Worm (Caenorhabditis elegans) whole organism, dauer: ENCODE data around the gene F21C10.4.

Source experiments
- unc-62 ChIP-seq: sonication (generic microtip); optimal IDR thresholded peaks from 2 replicates; lab custom pipeline; 2017; ENCODE audit warnings: missing biosample characterization, missing genetic modification reagents, missing genetic modification characterization

The F21C10.4 gene

ce11 chrV:9098280-9098973 lies 28.0 kb upstream of the F21C10.4 start, which contains the start of gene F21C10.9:
TSS of gene F21C10.9 (minus strand) at chrV:9098696.
- TF ChIP-seq unc-62, result no peak

ce11 chrV:9101062-9101461 lies 25.4 kb upstream of the F21C10.4 start, which contains the start of gene frpr-6:
TSS of gene frpr-6 (minus strand) at chrV:9101162.
- TF ChIP-seq unc-62, result no peak

DNA sequence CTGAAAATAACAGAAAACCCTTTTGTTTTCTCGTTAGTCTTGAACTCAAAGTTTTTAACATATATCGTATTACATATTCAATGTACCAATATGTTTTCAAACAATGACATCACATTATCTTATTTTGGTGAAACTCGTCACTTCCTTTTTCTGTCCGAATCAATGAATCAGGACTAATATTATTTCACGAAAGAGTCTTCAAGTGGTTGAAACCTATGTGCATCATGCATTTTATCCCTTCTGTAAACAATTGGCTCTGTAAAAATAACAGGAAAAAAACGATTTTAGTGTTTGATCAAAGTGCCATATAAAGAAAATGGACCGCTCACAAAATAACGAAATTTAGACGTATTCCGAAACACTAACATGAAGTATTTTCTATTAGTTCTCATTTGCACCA lies 18.2 kb upstream of the F21C10.4 start, which contains the start of gene F21C10.18:
F21C10.18 (plus strand) TSS at position 301 of the 400 bp plus-strand sequence.
- TF ChIP-seq unc-62, result no peak

ce11 chrV:9109281-9109680 lies 17.1 kb upstream of the F21C10.4 start, which contains the start of gene pqn-31:
TSS of gene pqn-31 (plus strand) at chrV:9109581.
- no peak for TF ChIP-seq unc-62

ce11 chrV:9111957-9112356 lies 14.5 kb upstream of the F21C10.4 start:
- TF ChIP-seq unc-62, result no peak

- TF ChIP-seq unc-62, result no peak
Measured at ce11 chrV:9112467-9112866, 13.9 kb upstream of the F21C10.4 start, which contains the start of gene F21C10.7. TSS of gene F21C10.7 (plus strand) at chrV:9112767.

ce11 chrV:9122004-9122403 lies 4.4 kb upstream of the F21C10.4 start, which contains the start of gene F21C10.13:
TSS of gene F21C10.13 (plus strand) at chrV:9122304.
- TF ChIP-seq unc-62, result no peak

ce11 chrV:9123186-9123585 lies 3.2 kb upstream of the F21C10.4 start, which contains the start of gene F21C10.11:
TSS of gene F21C10.11 (plus strand) at chrV:9123486.
- TF ChIP-seq unc-62, result no peak

- TF ChIP-seq unc-62, result no peak
Measured at ce11 chrV:9124180-9124579, 2.2 kb upstream of the F21C10.4 start, which contains the start of gene F21C10.6. TSS of gene F21C10.6 (plus strand) at chrV:9124480.

ce11 chrV:9125345-9125744 lies 1.1 kb upstream of the F21C10.4 start, which contains the start of gene F21C10.5:
TSS of gene F21C10.5 (plus strand) at chrV:9125645.
- no peak for TF ChIP-seq unc-62

DNA sequence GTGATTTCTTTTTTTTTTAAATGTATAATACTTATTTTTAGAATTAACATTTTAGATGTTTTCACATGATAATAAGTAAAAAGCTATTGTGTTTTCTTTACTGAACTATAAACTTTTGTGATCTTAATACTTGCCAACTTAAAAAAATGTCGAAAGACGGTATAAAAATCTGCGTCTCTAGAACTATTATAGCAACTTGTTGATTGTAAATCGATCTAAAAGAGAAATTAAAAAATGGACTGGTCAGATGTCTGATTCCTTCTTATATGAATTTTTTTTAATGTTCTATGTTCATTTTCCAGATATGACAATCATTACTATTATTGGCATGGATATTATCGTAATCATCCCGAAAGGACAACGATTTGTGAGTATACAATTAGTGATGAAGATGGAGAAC lies 1.4 kb downstream of the F21C10.4 start, which contains the start of gene F21C10.3:
F21C10.3 (plus strand) TSS at position 301 of the 400 bp plus-strand sequence.
- TF ChIP-seq unc-62, result no peak

ce11 chrV:9128562-9128961 lies 2.1 kb downstream of the F21C10.4 start:
- no peak for TF ChIP-seq unc-62

DNA sequence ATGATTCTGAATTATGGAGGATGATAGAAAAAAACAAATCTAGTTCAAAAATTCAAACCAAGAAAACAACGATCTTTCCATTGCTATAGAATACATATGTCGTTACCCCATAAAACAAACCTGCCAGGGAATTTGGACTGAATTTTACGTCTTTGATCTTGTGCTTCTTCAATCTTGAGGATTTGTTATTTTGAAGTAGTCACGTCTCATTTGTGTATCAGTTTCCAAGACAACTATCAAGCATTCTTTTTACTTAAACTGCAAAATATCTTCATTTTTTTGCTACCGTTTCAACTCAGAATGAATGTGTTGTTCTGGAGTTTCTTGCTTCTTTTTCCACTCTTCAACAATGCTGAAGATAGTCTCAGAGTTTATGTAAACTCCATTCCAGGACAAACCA lies 4.3 kb downstream of the F21C10.4 start, which contains the start of gene F21C10.19:
F21C10.19 (plus strand) TSS at position 301 of the 400 bp plus-strand sequence.
- no peak for TF ChIP-seq unc-62

DNA sequence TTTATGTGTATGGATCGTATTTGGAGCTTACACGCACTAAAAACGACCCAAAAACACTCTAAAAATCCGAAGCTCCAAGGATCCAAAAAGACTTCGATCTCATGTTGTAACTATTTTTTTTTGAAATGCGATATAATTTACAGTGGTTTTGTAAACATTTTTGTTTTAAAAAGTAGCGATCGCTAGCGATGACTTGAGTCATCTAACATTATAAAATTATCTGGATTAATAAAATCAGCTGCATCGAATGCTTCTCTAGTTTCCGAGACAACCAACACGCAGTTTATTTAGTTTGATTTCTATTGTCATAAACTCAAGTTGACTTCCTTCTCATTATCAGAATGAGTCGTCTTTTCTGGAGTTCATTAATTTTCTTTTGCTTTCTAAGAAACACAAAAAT lies 5.6 kb downstream of the F21C10.4 start, which contains the start of gene F21C10.1:
F21C10.1 (plus strand) TSS at position 301 of the 400 bp plus-strand sequence.
- TF ChIP-seq unc-62, result no peak

ce11 chrV:9133950-9134349 lies 7.5 kb downstream of the F21C10.4 start, which contains the start of gene B0222.1:
TSS of gene B0222.1 (plus strand) at chrV:9134255.
- TF ChIP-seq unc-62, result no peak

ce11 chrV:9137618-9138017 lies 11.2 kb downstream of the F21C10.4 start, which contains the start of gene pitr-2:
TSS of gene pitr-2 (minus strand) at chrV:9137718.
- no peak for TF ChIP-seq unc-62

DNA sequence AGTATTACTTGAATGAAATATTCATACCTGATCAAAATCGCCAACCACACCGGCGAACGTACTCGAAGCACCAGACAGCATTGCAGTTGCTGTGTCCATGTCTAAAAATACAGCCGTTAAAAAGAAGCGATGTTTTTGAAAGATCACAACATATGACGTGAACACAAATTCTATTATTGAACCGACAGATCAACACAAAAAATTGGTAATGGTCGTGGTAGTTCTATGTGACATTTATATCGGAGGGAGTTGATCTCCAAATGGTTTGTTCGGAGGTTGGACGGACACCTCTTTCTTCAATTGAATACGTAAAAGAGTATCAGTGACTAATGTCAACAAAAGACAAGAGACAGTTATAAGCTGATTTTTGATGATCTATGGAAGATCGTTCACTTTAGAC lies 14.9 kb downstream of the F21C10.4 start, which contains the start of gene pitr-3:
pitr-3 (minus strand) TSS at position 101 of the 400 bp plus-strand sequence.
- no peak for TF ChIP-seq unc-62
